Fruit fly (Drosophila melanogaster) whole organism, embryonic: Measurements from ENCODE around the gene eIF4E5.

Experiments
- Atf-2 ChIP-seq: fragments of 200-800 bp; sonication (Bioruptor generic); optimal IDR thresholded peaks from 2 replicates; lab custom pipeline; 2016; ENCODE audit warnings: missing biosample characterization, missing genetic modification characterization
- CG14965 ChIP-seq: fragments of 200-800 bp; sonication (Bioruptor generic); optimal IDR thresholded peaks from 2 replicates; lab custom pipeline; 2016; ENCODE audit warnings: missing biosample characterization, missing genetic modification characterization, borderline replicate concordance
- CG1602 ChIP-seq: fragments of 200-800 bp; sonication (Bioruptor generic); optimal IDR thresholded peaks from 3 replicates; lab custom pipeline; 2016; ENCODE audit warnings: missing biosample characterization, missing genetic modification characterization
- CG17802 ChIP-seq: fragments of 200-800 bp; sonication (Bioruptor generic); optimal IDR thresholded peaks from 2 replicates; lab custom pipeline; 2018; ENCODE audit warnings: missing biosample characterization, mild to moderate bottlenecking, missing genetic modification characterization, moderate library complexity
- CG30431 ChIP-seq: fragments of 200-800 bp; sonication (Bioruptor generic); optimal IDR thresholded peaks from 2 replicates; lab custom pipeline; 2017; ENCODE audit warnings: missing biosample characterization, missing genetic modification characterization
- CkIIα-i1 ChIP-seq: fragments of 200-800 bp; sonication (Bioruptor generic); IDR thresholded peaks from 2 replicates; pipeline ENCODE4 v1.3.6; 2022; ENCODE audit warnings: missing biosample characterization, missing genetic modification characterization
- Neu2 ChIP-seq: fragments of 200-800 bp; sonication (Bioruptor generic); optimal IDR thresholded peaks from 3 replicates; lab custom pipeline; 2016; ENCODE audit warnings: missing biosample characterization, missing genetic modification characterization, borderline replicate concordance
- Nf-YB ChIP-seq: fragments of 200-800 bp; sonication (Bioruptor generic); optimal IDR thresholded peaks from 3 replicates; lab custom pipeline; 2019; ENCODE audit warnings: missing biosample characterization, mild to moderate bottlenecking, missing genetic modification characterization, moderate library complexity
- br ChIP-seq: fragments of >200 bp; optimal IDR thresholded peaks from 2 replicates; lab custom pipeline; 2017
- corto ChIP-seq: fragments of 200-800 bp; sonication (Bioruptor generic); optimal IDR thresholded peaks from 2 replicates; lab custom pipeline; 2016; ENCODE audit warnings: missing biosample characterization, mild to moderate bottlenecking, missing genetic modification characterization, moderate library complexity
- h ChIP-seq: fragments of >200 bp; optimal IDR thresholded peaks from 2 replicates; lab custom pipeline; 2017
- tgo ChIP-seq: fragments of 200-800 bp; sonication (Bioruptor generic); IDR thresholded peaks from 3 replicates; pipeline ENCODE4 v1.3.6; 2022; ENCODE audit warnings: missing biosample characterization, missing genetic modification characterization

dm6 chr3L:7859802-7860201 is 34.9 kb upstream of the eIF4E5 start:
- no peak for TF ChIP-seq Atf-2 (GFP tag; lab: Kevin White, UChicago)
- no peak for TF ChIP-seq CG14965
- no peak for TF ChIP-seq CkIIα-i1 (GFP tag; lab: Robert Waterston, UW)
- no peak for TF ChIP-seq h (lab: Kevin White, UChicago)
- TF ChIP-seq Nf-YB (GFP tag; lab: Kevin White, UChicago), result no peak
- TF ChIP-seq CG1602 (GFP tag; lab: Kevin White, UChicago), result no peak
- TF ChIP-seq corto (GFP tag; lab: Kevin White, UChicago), result no peak
- TF ChIP-seq CG30431 (GFP tag; lab: Kevin White, UChicago), result no peak
- TF ChIP-seq CG17802 (tag; lab: Kevin White, UChicago), result no peak
- TF ChIP-seq Neu2 (GFP tag; lab: Kevin White, UChicago), result no peak
- no peak for TF ChIP-seq tgo
- TF ChIP-seq br (lab: Kevin White, UChicago), result no peak
